Fruit fly (Drosophila melanogaster): ENCODE results near the gene CG3713.

The CG3713 gene

DNA sequence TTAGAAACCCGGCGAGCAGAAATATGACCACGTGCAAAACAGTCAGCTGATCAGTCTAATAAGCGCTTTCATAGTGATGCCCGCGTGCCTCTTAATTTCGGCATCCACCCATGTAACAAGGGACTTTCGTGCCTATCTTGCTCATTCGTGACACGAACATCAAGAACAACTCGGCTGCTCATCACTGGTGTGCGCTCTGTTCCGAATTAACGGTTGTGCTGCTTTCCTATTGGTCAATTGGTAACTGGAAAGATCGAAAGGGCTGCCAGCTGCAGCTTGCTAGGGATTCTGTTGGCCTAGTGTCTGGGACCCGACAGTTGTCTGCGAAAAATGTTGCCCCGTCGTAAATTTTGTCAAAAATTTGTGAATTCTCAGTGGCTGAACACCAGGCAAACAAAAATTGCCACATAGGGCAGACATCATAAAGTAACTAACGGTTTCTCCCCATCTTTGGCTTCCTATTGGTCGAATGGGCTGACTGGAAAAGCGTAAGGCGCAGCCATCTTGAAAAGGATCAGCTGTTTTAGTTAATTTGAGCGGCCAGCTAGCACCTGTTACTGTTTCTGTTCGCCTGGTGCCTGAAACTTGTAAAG is 50.5 kb downstream of the CG3713 start (continued):
- no peak for TF ChIP-seq luna (GFP tag; optimal IDR thresholded peaks at IDR 0.05)
- TF ChIP-seq sug (tag; optimal IDR thresholded peaks at IDR 0.05) = peak; percentile 41
- peak; percentile 5 for TF ChIP-seq Fer1 (GFP tag; optimal IDR thresholded peaks at IDR 0.05)
- TF ChIP-seq CG10979 (tag; optimal IDR thresholded peaks at IDR 0.05) = peak; percentile 6
- peak; percentile 23 for TF ChIP-seq trem (tag; optimal IDR thresholded peaks at IDR 0.05)
- TF ChIP-seq CG34422 (GFP tag; IDR thresholded peaks at IDR 0.05) = no peak
- no peak for TF ChIP-seq CG12391 (tag; optimal IDR thresholded peaks at IDR 0.05)
- TF ChIP-seq shn (GFP tag; optimal IDR thresholded peaks at IDR 0.05) = no peak
- no peak for TF ChIP-seq CG12299 (tag; optimal IDR thresholded peaks at IDR 0.05)
- TF ChIP-seq CG30020 (tag; optimal IDR thresholded peaks at IDR 0.05) = no peak
- no peak for TF ChIP-seq CG6683 (GFP tag; optimal IDR thresholded peaks at IDR 0.05)
- peak; percentile 6 for TF ChIP-seq CG10431 (GFP tag; optimal IDR thresholded peaks at IDR 0.05)
- TF ChIP-seq CG12155 (GFP tag; optimal IDR thresholded peaks at IDR 0.05) = no peak
- TF ChIP-seq gsb-n (tag; optimal IDR thresholded peaks at IDR 0.05) = peak; percentile 21
- no peak for TF ChIP-seq toy (GFP tag; IDR thresholded peaks at IDR 0.05)
- no peak for TF ChIP-seq CG6654 (GFP tag; optimal IDR thresholded peaks at IDR 0.05)
- no peak for TF ChIP-seq Asciz (GFP tag; optimal IDR thresholded peaks at IDR 0.05)
- TF ChIP-seq cg (GFP tag; optimal IDR thresholded peaks at IDR 0.05) = no peak
- TF ChIP-seq klu (GFP tag; IDR thresholded peaks at IDR 0.05) = no peak
- no peak for TF ChIP-seq CG5180 (GFP tag; optimal IDR thresholded peaks at IDR 0.05)
- no peak for TF ChIP-seq Trl (optimal IDR thresholded peaks at IDR 0.05)
- no peak for TF ChIP-seq Trl (GFP tag; optimal IDR thresholded peaks at IDR 0.05)
- TF ChIP-seq pita (GFP tag; optimal IDR thresholded peaks at IDR 0.05) = no peak
- TF ChIP-seq sima (GFP tag; optimal IDR thresholded peaks at IDR 0.05) = no peak
- TF ChIP-seq CG32767 (GFP tag; IDR thresholded peaks at IDR 0.05) = no peak
- TF ChIP-seq CG1832 (GFP tag; optimal IDR thresholded peaks at IDR 0.05) = no peak
- TF ChIP-seq CG6689 (GFP tag; IDR thresholded peaks at IDR 0.05) = no peak
- TF ChIP-seq disco-r (GFP tag; optimal IDR thresholded peaks at IDR 0.05) = no peak
- TF ChIP-seq Neu2 (GFP tag; optimal IDR thresholded peaks at IDR 0.05; ENCODE audit: borderline replicate concordance) = no peak
- no peak for TF ChIP-seq eyg (GFP tag; optimal IDR thresholded peaks at IDR 0.05)
- peak; percentile 71 for TF ChIP-seq Rfx (GFP tag; IDR thresholded peaks at IDR 0.05)
- no peak for TF ChIP-seq CG3995 (GFP tag; optimal IDR thresholded peaks at IDR 0.05)
- TF ChIP-seq CG2712 (tag; optimal IDR thresholded peaks at IDR 0.05) = peak; percentile 20
- no peak for TF ChIP-seq Atf3 (GFP tag; optimal IDR thresholded peaks at IDR 0.05)
- no peak for TF ChIP-seq E2f1 (GFP tag; IDR thresholded peaks at IDR 0.05)
- TF ChIP-seq fd96Cb (tag; optimal IDR thresholded peaks at IDR 0.05) = no peak
- TF ChIP-seq chinmo (GFP tag; IDR thresholded peaks at IDR 0.05; ENCODE audit: partially characterized antibody) = peak; percentile 96
- peak; percentile 42 for TF ChIP-seq CG15479 (GFP tag; optimal IDR thresholded peaks at IDR 0.05)

Data from whole organism, embryonic.